Worm (Caenorhabditis elegans) whole organism, mixed stage, embryonic: ENCODE data around the gene C03G6.21.

Experiments
- M03D4.4 ChIP-seq: sonication (generic microtip); optimal IDR thresholded peaks from 2 replicates; lab custom pipeline; 2017; ENCODE audit warnings: mild to moderate bottlenecking, missing genetic modification characterization, missing compliant biosample characterization
- bed-3 ChIP-seq: fragments of 200-800 bp; sonication (Bioruptor generic); optimal IDR thresholded peaks from 3 replicates; lab custom pipeline; 2018; ENCODE audit warnings: mild to moderate bottlenecking, missing genetic modification characterization, moderate library complexity, missing compliant biosample characterization
- blmp-1 ChIP-seq: fragments of 150-350 bp; optimal IDR thresholded peaks from 2 replicates; lab custom pipeline; 2014; ENCODE audit warnings: missing biosample characterization, missing genetic modification characterization
- ceh-39 ChIP-seq: fragments of 150-350 bp; optimal IDR thresholded peaks from 2 replicates; lab custom pipeline; 2014; ENCODE audit warnings: missing biosample characterization, missing genetic modification characterization
- ceh-43 ChIP-seq: fragments of 200-800 bp; sonication (Bioruptor generic); optimal IDR thresholded peaks from 2 replicates; lab custom pipeline; 2018; ENCODE audit warnings: mild to moderate bottlenecking, missing genetic modification characterization, moderate library complexity, missing compliant biosample characterization
- ceh-83 ChIP-seq: fragments of 200-800 bp; sonication (Bioruptor generic); optimal IDR thresholded peaks from 2 replicates; lab custom pipeline; 2018; ENCODE audit warnings: mild to moderate bottlenecking, missing genetic modification characterization, missing compliant biosample characterization
- ces-1 ChIP-seq: fragments of 150-350 bp; optimal IDR thresholded peaks from 2 replicates; lab custom pipeline; 2014; ENCODE audit warnings: missing biosample characterization, missing genetic modification reagents, missing genetic modification characterization
- cnd-1 ChIP-seq: fragments of 200-800 bp; sonication (Bioruptor generic); optimal IDR thresholded peaks from 2 replicates; lab custom pipeline; 2018; ENCODE audit warnings: mild to moderate bottlenecking, missing genetic modification characterization, missing compliant biosample characterization
- elt-1 ChIP-seq: sonication (generic microtip); optimal IDR thresholded peaks from 2 replicates; lab custom pipeline; 2017; ENCODE audit warnings: missing genetic modification characterization, mild to moderate bottlenecking, missing compliant biosample characterization, antibody characterized with exemption, moderate library complexity, borderline replicate concordance; ENCODE audit not compliant: insufficient read depth
- elt-3 ChIP-seq: fragments of 150-350 bp; optimal IDR thresholded peaks from 2 replicates; lab custom pipeline; 2014; ENCODE audit warnings: missing biosample characterization, missing genetic modification characterization
- flh-1 ChIP-seq: fragments of 200-800 bp; sonication (Bioruptor generic); optimal IDR thresholded peaks from 2 replicates; lab custom pipeline; 2018; ENCODE audit warnings: mild to moderate bottlenecking, missing genetic modification characterization, moderate library complexity, missing compliant biosample characterization
- ham-2 ChIP-seq: fragments of 200-800 bp; sonication (Bioruptor generic); optimal IDR thresholded peaks from 2 replicates; lab custom pipeline; 2018; ENCODE audit warnings: mild to moderate bottlenecking, missing genetic modification characterization, missing compliant biosample characterization
- hlh-1 ChIP-seq: fragments of 150-350 bp; optimal IDR thresholded peaks from 2 replicates; lab custom pipeline; 2014; ENCODE audit warnings: missing biosample characterization, missing genetic modification reagents, missing genetic modification characterization
- lin-13 ChIP-seq: fragments of 150-350 bp; optimal IDR thresholded peaks from 2 replicates; lab custom pipeline; 2014; ENCODE audit warnings: missing biosample characterization, missing genetic modification characterization
- lin-32 ChIP-seq: fragments of 200-800 bp; sonication (Bioruptor generic); optimal IDR thresholded peaks from 2 replicates; lab custom pipeline; 2018; ENCODE audit warnings: mild to moderate bottlenecking, missing genetic modification characterization, missing compliant biosample characterization
- lsy-2 ChIP-seq: fragments of 150-350 bp; optimal IDR thresholded peaks from 2 replicates; lab custom pipeline; 2014; ENCODE audit warnings: missing biosample characterization, missing genetic modification characterization
- mls-2 ChIP-seq: sonication (generic microtip); optimal IDR thresholded peaks from 2 replicates; lab custom pipeline; 2016; ENCODE audit warnings: mild to moderate bottlenecking, missing genetic modification characterization, moderate library complexity, missing compliant biosample characterization
- nhr-12 ChIP-seq: fragments of 150-350 bp; optimal IDR thresholded peaks from 2 replicates; lab custom pipeline; 2014; ENCODE audit warnings: missing biosample characterization, missing genetic modification characterization
- nhr-237 ChIP-seq: fragments of 150-350 bp; optimal IDR thresholded peaks from 2 replicates; lab custom pipeline; 2014; ENCODE audit warnings: missing biosample characterization, missing genetic modification characterization
- nhr-28 ChIP-seq: fragments of 150-350 bp; optimal IDR thresholded peaks from 2 replicates; lab custom pipeline; 2014; ENCODE audit warnings: missing biosample characterization, missing genetic modification characterization
- nhr-76 ChIP-seq: sonication (generic microtip); optimal IDR thresholded peaks from 2 replicates; lab custom pipeline; 2017; ENCODE audit warnings: missing biosample characterization, missing genetic modification characterization
- pha-4 ChIP-seq: fragments of 150-350 bp; optimal IDR thresholded peaks from 2 replicates; lab custom pipeline; 2018; ENCODE audit warnings: missing biosample characterization, missing genetic modification reagents, missing genetic modification characterization
- sem-2 ChIP-seq: fragments of 200-800 bp; sonication (Bioruptor generic); optimal IDR thresholded peaks from 2 replicates; lab custom pipeline; 2018; ENCODE audit warnings: mild to moderate bottlenecking, missing genetic modification characterization, missing compliant biosample characterization
- tbx-8 ChIP-seq: fragments of 200-800 bp; sonication (Bioruptor generic); optimal IDR thresholded peaks from 2 replicates; lab custom pipeline; 2018; ENCODE audit warnings: mild to moderate bottlenecking, missing genetic modification characterization, moderate library complexity, missing compliant biosample characterization
- unc-120 ChIP-seq: sonication (generic microtip); optimal IDR thresholded peaks from 2 replicates; lab custom pipeline; 2017; ENCODE audit warnings: missing genetic modification characterization, missing compliant biosample characterization; ENCODE audit not compliant: poor library complexity, severe bottlenecking
- unc-39 ChIP-seq: fragments of 150-350 bp; optimal IDR thresholded peaks from 2 replicates; lab custom pipeline; 2014; ENCODE audit warnings: missing biosample characterization, missing genetic modification characterization
- zip-8 ChIP-seq: fragments of 150-350 bp; optimal IDR thresholded peaks from 2 replicates; lab custom pipeline; 2014; ENCODE audit warnings: missing biosample characterization, missing genetic modification characterization
- ztf-11 ChIP-seq: fragments of 150-350 bp; optimal IDR thresholded peaks from 2 replicates; lab custom pipeline; 2014; ENCODE audit warnings: missing biosample characterization, missing genetic modification characterization

C03G6.21 gene

DNA sequence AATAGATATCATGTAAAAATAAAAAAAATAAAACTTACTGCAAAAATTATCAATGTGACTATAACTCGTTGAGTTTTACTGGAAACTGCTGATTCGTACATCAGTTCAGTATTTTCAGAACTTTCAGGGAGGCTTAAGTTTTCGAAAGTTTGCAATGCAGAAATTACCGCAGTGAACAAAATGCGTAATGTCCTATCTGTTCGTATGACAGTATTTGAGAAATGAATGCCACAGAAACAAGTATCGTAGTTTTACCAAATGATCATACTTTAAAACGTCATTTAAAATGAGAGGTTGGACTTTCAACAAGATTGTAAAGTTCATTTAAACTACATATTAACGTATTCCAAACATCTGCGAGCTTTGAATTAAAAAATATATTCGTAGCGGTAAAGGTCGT is at the start of gene C03G6.21:
TSS of gene C03G6.21 (minus strand) at position 101 of the 400 bp plus-strand sequence.
- TF ChIP-seq nhr-12 (tag; lab: Kevin White, UChicago) (no peak), M03D4.4 (tag; lab: Kevin White, UChicago) (no peak), lin-32 (no peak), blmp-1 (no peak), sem-2 (GFP tag; lab: Kevin White, UChicago) (no peak), pha-4 (tag; lab: Kevin White, UChicago) (no peak), ztf-11 (tag; lab: Kevin White, UChicago) (no peak), flh-1 (no peak), zip-8 (tag; lab: Kevin White, UChicago) (no peak), cnd-1 (tag; lab: Kevin White, UChicago) (no peak), bed-3 (no peak)

DNA sequence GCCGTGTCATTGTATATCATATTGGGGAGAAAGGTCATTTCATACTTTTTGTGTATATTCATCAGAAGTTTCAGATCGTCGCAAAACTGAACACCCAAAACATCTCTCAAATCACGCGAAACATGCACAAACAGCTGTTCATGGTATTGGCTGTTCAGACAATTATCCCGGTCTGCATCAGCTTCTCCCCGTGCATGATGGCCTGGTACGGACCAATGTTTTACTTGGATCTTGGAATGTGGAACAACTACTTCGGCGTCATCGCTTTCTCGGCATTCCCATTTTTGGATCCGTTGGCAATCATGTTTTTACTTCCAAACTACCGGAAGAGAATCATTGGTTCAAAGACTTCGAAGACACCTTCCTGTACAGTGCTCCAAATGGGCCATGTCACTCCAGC is 46.9 kb upstream of the C03G6.21 start:
- TF ChIP-seq ceh-39: no peak

DNA sequence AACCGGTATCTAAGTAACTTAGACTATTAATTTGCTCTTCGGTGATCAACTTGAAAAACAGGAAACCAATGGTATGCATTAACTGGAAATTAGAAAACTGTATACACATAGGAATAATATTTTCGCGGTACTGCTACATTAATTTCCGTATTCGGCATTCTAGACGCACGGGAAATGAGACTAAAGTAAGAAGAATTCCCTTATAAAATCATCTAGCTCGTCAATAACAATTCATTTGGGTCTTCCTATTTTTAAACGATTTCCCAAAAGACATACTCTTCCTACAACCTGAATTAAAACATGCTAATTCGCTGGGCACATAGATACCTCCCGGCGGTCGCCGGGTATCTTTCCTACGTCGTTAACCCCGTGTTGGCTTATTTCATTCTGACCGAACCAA is 45.8 kb upstream of the C03G6.21 start, which contains the start of gene srj-13:
TSS of gene srj-13 (plus strand) at position 301 of the 400 bp plus-strand sequence.
- no peak for TF ChIP-seq blmp-1
- no peak for TF ChIP-seq mls-2 (tag; lab: Kevin White, UChicago)
- no peak for TF ChIP-seq nhr-237 (tag; lab: Kevin White, UChicago)
- TF ChIP-seq zip-8 (tag; lab: Kevin White, UChicago): no peak
- no peak for TF ChIP-seq nhr-12 (tag; lab: Kevin White, UChicago)
- TF ChIP-seq sem-2 (GFP tag; lab: Kevin White, UChicago): no peak
- TF ChIP-seq unc-120 (tag; lab: Kevin White, UChicago): no peak
- no peak for TF ChIP-seq ceh-83 (GFP tag; lab: Kevin White, UChicago)
- no peak for TF ChIP-seq ztf-11 (tag; lab: Kevin White, UChicago)
- TF ChIP-seq flh-1: no peak
- no peak for TF ChIP-seq unc-39 (tag; lab: Kevin White, UChicago)
- TF ChIP-seq nhr-28: no peak
- no peak for TF ChIP-seq pha-4 (tag; lab: Kevin White, UChicago)
- no peak for TF ChIP-seq nhr-76 (tag; lab: Kevin White, UChicago)

DNA sequence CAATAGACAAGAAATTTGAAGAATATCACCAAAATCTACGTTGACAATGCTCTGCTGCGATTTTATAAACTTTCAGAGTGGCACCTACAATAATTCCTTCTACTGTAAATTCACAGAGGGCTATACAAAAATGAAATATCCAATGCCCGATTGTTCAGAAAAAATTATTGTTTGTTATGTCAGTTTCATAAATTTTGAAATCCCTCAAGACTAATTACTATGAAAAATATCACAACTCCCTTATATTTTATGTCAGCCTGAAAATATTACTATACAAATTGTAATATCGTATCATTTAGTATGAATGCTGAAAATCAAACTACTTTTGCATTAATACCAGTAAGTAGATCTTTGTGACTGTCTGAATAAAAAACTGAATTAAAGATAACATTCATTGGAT is 44.0 kb upstream of the C03G6.21 start, which contains the start of gene srx-60:
TSS of gene srx-60 (plus strand) at position 301 of the 400 bp plus-strand sequence.
- no peak for TF ChIP-seq flh-1
- no peak for TF ChIP-seq mls-2 (tag; lab: Kevin White, UChicago)
- no peak for TF ChIP-seq cnd-1 (tag; lab: Kevin White, UChicago)
- no peak for TF ChIP-seq sem-2 (GFP tag; lab: Kevin White, UChicago)
- no peak for TF ChIP-seq lin-13 (tag; lab: Kevin White, UChicago)
- no peak for TF ChIP-seq M03D4.4 (tag; lab: Kevin White, UChicago)

DNA sequence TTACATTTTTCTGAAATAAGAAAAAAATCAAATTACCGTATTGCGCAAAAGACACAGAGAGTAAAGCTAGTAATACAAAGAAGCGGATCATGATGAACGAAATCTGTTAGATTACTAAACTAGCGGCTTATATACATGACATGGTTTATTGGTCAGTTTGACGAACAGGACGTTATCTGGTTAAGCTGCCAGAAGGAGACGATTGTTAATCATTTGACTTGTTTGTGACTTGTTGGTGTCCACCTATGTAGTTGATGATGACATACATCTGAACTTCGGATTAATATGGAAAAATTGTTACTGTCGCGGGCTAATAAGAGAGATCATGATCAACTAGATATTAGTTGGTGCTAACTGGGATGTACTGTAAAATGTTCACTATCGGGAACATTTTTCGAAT is 43.5 kb upstream of the C03G6.21 start, which contains the start of gene cnc-9:
TSS of gene cnc-9 (minus strand) at position 101 of the 400 bp plus-strand sequence.
- TF ChIP-seq elt-1 (tag; lab: Kevin White, UChicago) (no peak), hlh-1 (tag; lab: Kevin White, UChicago) (no peak), flh-1 (no peak), nhr-28 (no peak), ceh-43 (no peak)

DNA sequence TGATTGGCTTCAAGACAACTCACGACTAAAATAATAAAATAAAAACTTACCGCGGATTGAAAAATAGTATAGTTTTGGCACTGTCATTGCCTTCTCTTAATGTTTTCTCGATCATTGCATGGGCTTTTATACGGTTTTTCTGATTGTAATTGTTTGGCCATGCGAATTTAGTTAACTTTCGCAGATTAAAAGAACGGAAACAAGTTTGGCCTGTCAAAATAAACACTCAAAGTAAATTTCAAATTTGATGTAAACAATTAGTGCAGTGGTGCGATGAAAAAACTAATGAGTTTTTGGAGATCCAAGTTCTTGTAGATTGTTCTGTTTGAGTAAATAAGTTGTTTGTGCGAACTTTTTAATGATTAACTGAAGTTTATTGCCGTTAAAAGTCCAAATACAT is 42.6 kb upstream of the C03G6.21 start, which contains the start of gene gst-41:
TSS of gene gst-41 (minus strand) at position 101 of the 400 bp plus-strand sequence.
- no peak for TF ChIP-seq ham-2 (GFP tag; lab: Kevin White, UChicago)
- no peak for TF ChIP-seq tbx-8 (GFP tag; lab: Kevin White, UChicago)
- TF ChIP-seq lsy-2 (tag; lab: Kevin White, UChicago): no peak
- TF ChIP-seq nhr-76 (tag; lab: Kevin White, UChicago): no peak
- no peak for TF ChIP-seq elt-1 (tag; lab: Kevin White, UChicago)
- no peak for TF ChIP-seq lin-13 (tag; lab: Kevin White, UChicago)
- TF ChIP-seq ces-1 (GFP tag; lab: Kevin White, UChicago): no peak
- TF ChIP-seq elt-3 (tag; lab: Kevin White, UChicago): no peak
